Worm (Caenorhabditis elegans) whole organism, L2 larva: Measurements from ENCODE around the gene F22B7.9.

Experiments
- C34F6.9 ChIP-seq: fragments of 150-350 bp; optimal IDR thresholded peaks from 2 replicates; lab custom pipeline; 2014; ENCODE audit warnings: missing biosample characterization, missing genetic modification characterization
- F13H6.1 ChIP-seq: sonication (generic microtip); optimal IDR thresholded peaks from 2 replicates; lab custom pipeline; 2016; ENCODE audit warnings: missing genetic modification characterization, missing compliant biosample characterization
- R02D3.7 ChIP-seq: fragments of 150-350 bp; optimal IDR thresholded peaks from 2 replicates; lab custom pipeline; 2014; ENCODE audit warnings: missing biosample characterization, missing genetic modification characterization
- alr-1 ChIP-seq: fragments of 150-350 bp; optimal IDR thresholded peaks from 2 replicates; lab custom pipeline; 2014; ENCODE audit warnings: missing biosample characterization, missing genetic modification characterization
- ama-1 ChIP-seq: fragments of 150-350 bp; optimal IDR thresholded peaks from 2 replicates; lab custom pipeline; 2018; ENCODE audit warnings: inconsistent platforms
- blmp-1 ChIP-seq: sonication (generic microtip); optimal IDR thresholded peaks from 2 replicates; lab custom pipeline; 2017; ENCODE audit warnings: missing genetic modification characterization, mild to moderate bottlenecking, missing compliant biosample characterization, antibody characterized with exemption, moderate library complexity; ENCODE audit not compliant: insufficient read depth
- ceh-16 ChIP-seq: fragments of 150-350 bp; optimal IDR thresholded peaks from 2 replicates; lab custom pipeline; 2014; ENCODE audit warnings: missing biosample characterization, missing genetic modification characterization
- crh-2 ChIP-seq: sonication (generic microtip); optimal IDR thresholded peaks from 2 replicates; lab custom pipeline; 2017; ENCODE audit warnings: missing biosample characterization, missing genetic modification characterization
- elt-1 ChIP-seq: fragments of 150-350 bp; optimal IDR thresholded peaks from 2 replicates; lab custom pipeline; 2014; ENCODE audit warnings: missing biosample characterization, missing genetic modification characterization
- elt-3 ChIP-seq: sonication (generic microtip); optimal IDR thresholded peaks from 2 replicates; lab custom pipeline; 2017; ENCODE audit warnings: missing biosample characterization, missing genetic modification characterization
- fos-1 ChIP-seq: fragments of 150-350 bp; optimal IDR thresholded peaks from 2 replicates; lab custom pipeline; 2014; ENCODE audit warnings: missing biosample characterization, missing genetic modification characterization
- gmeb-1 ChIP-seq: fragments of 150-350 bp; optimal IDR thresholded peaks from 2 replicates; lab custom pipeline; 2014; ENCODE audit warnings: missing biosample characterization, missing genetic modification characterization
- lin-11 ChIP-seq: fragments of 150-350 bp; sonication (generic microtip); optimal IDR thresholded peaks from 2 replicates; lab custom pipeline; 2014; ENCODE audit warnings: missing biosample characterization, missing genetic modification characterization, inconsistent platforms, mixed read lengths
- lin-13 ChIP-seq: fragments of 150-350 bp; optimal IDR thresholded peaks from 2 replicates; lab custom pipeline; 2014; ENCODE audit warnings: missing biosample characterization, missing genetic modification reagents, missing genetic modification characterization
- lin-39 ChIP-seq: fragments of 150-350 bp; optimal IDR thresholded peaks from 2 replicates; lab custom pipeline; 2014; ENCODE audit warnings: missing biosample characterization, missing genetic modification reagents, missing genetic modification characterization
- lsy-2 ChIP-seq, 2 experiments: fragments of 150-350 bp in 1 of 2; sonication (generic microtip) in 1 of 2; optimal IDR thresholded peaks; 2 replicates each; lab custom pipeline; 2014 to 2017; ENCODE audit warnings: missing biosample characterization in 2 of 2, missing genetic modification characterization in 2 of 2
- mab-5 ChIP-seq: fragments of 150-350 bp; optimal IDR thresholded peaks from 2 replicates; lab custom pipeline; 2014; ENCODE audit warnings: missing biosample characterization, missing genetic modification characterization
- mdl-1 ChIP-seq, 2 experiments: fragments of 150-350 bp in 1 of 2; sonication (generic microtip) in 1 of 2; optimal IDR thresholded peaks; 2 replicates each; lab custom pipeline; 2017; ENCODE audit warnings: missing biosample characterization in 2 of 2, missing genetic modification characterization in 2 of 2
- nhr-10 ChIP-seq: sonication (generic microtip); optimal IDR thresholded peaks from 2 replicates; lab custom pipeline; 2017; ENCODE audit warnings: missing biosample characterization, missing genetic modification characterization
- nhr-12 ChIP-seq: fragments of 150-350 bp; optimal IDR thresholded peaks from 2 replicates; lab custom pipeline; 2014; ENCODE audit warnings: missing biosample characterization, missing genetic modification characterization
- nhr-129 ChIP-seq: fragments of 150-350 bp; optimal IDR thresholded peaks from 2 replicates; lab custom pipeline; 2014; ENCODE audit warnings: missing biosample characterization, missing genetic modification characterization
- nhr-21 ChIP-seq: fragments of 150-350 bp; optimal IDR thresholded peaks from 2 replicates; lab custom pipeline; 2014; ENCODE audit warnings: missing biosample characterization, missing genetic modification characterization
- nhr-23 ChIP-seq: fragments of 150-350 bp; optimal IDR thresholded peaks from 2 replicates; lab custom pipeline; 2014; ENCODE audit warnings: missing biosample characterization, missing genetic modification reagents, missing genetic modification characterization
- nhr-25 ChIP-seq: fragments of 150-350 bp; sonication (generic microtip); optimal IDR thresholded peaks from 3 replicates; lab custom pipeline; 2014; ENCODE audit warnings: missing biosample characterization, missing genetic modification characterization
- nhr-77 ChIP-seq: fragments of 150-350 bp; optimal IDR thresholded peaks from 2 replicates; lab custom pipeline; 2014; ENCODE audit warnings: missing biosample characterization, missing genetic modification characterization
- peb-1 ChIP-seq: fragments of 150-350 bp; optimal IDR thresholded peaks from 2 replicates; lab custom pipeline; 2014; ENCODE audit warnings: missing biosample characterization, missing genetic modification characterization
- sem-4 ChIP-seq: fragments of 150-350 bp; optimal IDR thresholded peaks from 2 replicates; lab custom pipeline; 2014; ENCODE audit warnings: missing biosample characterization, missing genetic modification reagents, missing genetic modification characterization
- sma-3 ChIP-seq: sonication (generic microtip); optimal IDR thresholded peaks from 2 replicates; lab custom pipeline; 2016; ENCODE audit warnings: missing genetic modification reagents, missing genetic modification characterization, missing compliant biosample characterization
- sma-9 ChIP-seq, 2 experiments: fragments of 150-350 bp in 1 of 2; sonication (generic microtip) in 1 of 2; optimal IDR thresholded peaks; 2 replicates each; lab custom pipeline; 2014 to 2016; ENCODE audit warnings: missing genetic modification characterization in 2 of 2, mild to moderate bottlenecking in 1 of 2, missing biosample characterization in 1 of 2, missing compliant biosample characterization in 1 of 2, missing genetic modification reagents in 1 of 2, moderate library complexity in 1 of 2
- snpc-4 ChIP-seq: fragments of 150-350 bp; optimal IDR thresholded peaks from 2 replicates; lab custom pipeline; 2014; ENCODE audit warnings: missing biosample characterization, missing genetic modification characterization
- unc-39 ChIP-seq: fragments of 150-350 bp; optimal IDR thresholded peaks from 2 replicates; lab custom pipeline; 2014; ENCODE audit warnings: missing biosample characterization, missing genetic modification characterization
- unc-55 ChIP-seq: fragments of 150-350 bp; sonication (generic microtip); optimal IDR thresholded peaks from 3 replicates; lab custom pipeline; 2014; ENCODE audit warnings: missing biosample characterization, missing genetic modification reagents, missing genetic modification characterization
- unc-62 ChIP-seq: fragments of 150-350 bp; optimal IDR thresholded peaks from 2 replicates; lab custom pipeline; 2014; ENCODE audit warnings: missing biosample characterization, missing genetic modification reagents, missing genetic modification characterization
- zag-1 ChIP-seq: fragments of 150-350 bp; optimal IDR thresholded peaks from 2 replicates; lab custom pipeline; 2014; ENCODE audit warnings: missing biosample characterization, missing genetic modification characterization
- ztf-11 ChIP-seq: sonication (generic microtip); optimal IDR thresholded peaks from 2 replicates; lab custom pipeline; 2017; ENCODE audit warnings: missing biosample characterization, missing genetic modification characterization
- ztf-4 ChIP-seq: fragments of 150-350 bp; optimal IDR thresholded peaks from 2 replicates; lab custom pipeline; 2014; ENCODE audit warnings: missing biosample characterization, missing genetic modification characterization

F22B7.9 gene

ce11 chrIII:8697268-8697907 is 43.7 kb upstream of the F22B7.9 start:
- TF ChIP-seq alr-1 (tag; lab: Kevin White, UChicago), result no peak
- no peak for TF ChIP-seq C34F6.9
- no peak for TF ChIP-seq crh-2 (tag; lab: Kevin White, UChicago)
- no peak for TF ChIP-seq ceh-16
- TF ChIP-seq sma-3 (GFP tag; lab: Kevin White, UChicago), result no peak
- no peak for TF ChIP-seq mdl-1 (tag; optimal IDR thresholded peaks at IDR 0.05; lab: Kevin White, UChicago)
- no peak for TF ChIP-seq blmp-1 (tag; lab: Kevin White, UChicago)
- TF ChIP-seq lsy-2 (tag; optimal IDR thresholded peaks at IDR 0.05; lab: Kevin White, UChicago), result no peak
- TF ChIP-seq zag-1 (tag; lab: Kevin White, UChicago), result no peak
- no peak for TF ChIP-seq sem-4 (tag; lab: Kevin White, UChicago)
- no peak for TF ChIP-seq F13H6.1 (tag; lab: Kevin White, UChicago)
- no peak for TF ChIP-seq mab-5 (tag; lab: Kevin White, UChicago)
- no peak for TF ChIP-seq R02D3.7 (tag; lab: Kevin White, UChicago)
- no peak for TF ChIP-seq nhr-10 (tag; lab: Kevin White, UChicago)
- TF ChIP-seq, all 48 proteins: peak for 0

- TF ChIP-seq nhr-129 (tag; lab: Kevin White, UChicago), result peak; percentile 16
- peak; percentile 79 for TF ChIP-seq unc-55 (GFP tag; lab: Kevin White, UChicago)
- TF ChIP-seq F13H6.1 (tag; lab: Kevin White, UChicago), result peak; percentile 14
- no peak for TF ChIP-seq nhr-21 (tag; lab: Kevin White, UChicago)
- peak; percentile 83 for TF ChIP-seq crh-2 (tag; lab: Kevin White, UChicago)
- TF ChIP-seq C34F6.9, result peak; percentile 77
- peak in 1 of 2 experiments; percentile 50 for TF ChIP-seq lsy-2 (tag; optimal IDR thresholded peaks at IDR 0.05; lab: Kevin White, UChicago)
- no peak for TF ChIP-seq sma-3 (GFP tag; lab: Kevin White, UChicago)
- no peak for TF ChIP-seq elt-3 (tag; lab: Kevin White, UChicago)
- TF ChIP-seq ztf-4 (tag; lab: Kevin White, UChicago), result no peak
- no peak for TF ChIP-seq elt-1 (tag; lab: Kevin White, UChicago)
- no peak for TF ChIP-seq unc-39 (tag; lab: Kevin White, UChicago)
- no peak for TF ChIP-seq nhr-10 (tag; lab: Kevin White, UChicago)
- TF ChIP-seq nhr-25 (tag; lab: Kevin White, UChicago), result no peak
- TF ChIP-seq peb-1 (tag; lab: Kevin White, UChicago), result no peak
- no peak for TF ChIP-seq lin-39 (tag; lab: Kevin White, UChicago)
- TF ChIP-seq fos-1 (tag; lab: Kevin White, UChicago), result peak; percentile 95
- no peak for TF ChIP-seq nhr-12 (tag; lab: Kevin White, UChicago)
- TF ChIP-seq unc-62, result no peak
- TF ChIP-seq nhr-23, result no peak
- peak; percentile 75 for TF ChIP-seq blmp-1 (tag; lab: Kevin White, UChicago)
- TF ChIP-seq ama-1 (lab: Kevin White, UChicago), result peak; percentile 31
Measured at ce11 chrIII:8696680-8697079, 43.0 kb upstream of the F22B7.9 start.

- TF ChIP-seq blmp-1 (tag; lab: Kevin White, UChicago), result no peak
- TF ChIP-seq C34F6.9, result no peak
- TF ChIP-seq, all 48 proteins: peak for 0
Measured at ce11 chrIII:8693322-8693721, 39.6 kb upstream of the F22B7.9 start, which contains the start of gene B0303.7. TSS of gene B0303.7 (plus strand) at chrIII:8693622.

DNA sequence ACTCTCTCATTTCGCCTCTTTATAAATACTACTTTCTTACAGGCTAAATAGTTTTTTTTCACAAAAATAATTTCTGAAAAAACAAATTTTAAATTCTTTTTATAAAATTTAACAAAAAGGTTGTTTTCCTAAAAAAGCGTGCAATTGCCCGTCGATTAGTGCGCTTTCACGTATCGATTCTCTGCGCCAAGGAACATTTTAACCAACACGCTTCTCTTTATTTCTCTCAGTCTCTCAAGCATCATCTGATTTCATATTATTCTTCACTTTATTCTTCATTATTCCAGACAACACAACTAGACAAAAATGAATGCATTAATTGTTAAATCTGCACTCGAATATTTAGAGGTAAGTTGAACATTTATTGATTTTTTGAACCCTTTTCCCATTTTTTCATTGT is 35.9 kb upstream of the F22B7.9 start, which contains the start of gene B0303.4:
Gene B0303.4, plus strand, starts transcription at position 196 of the 400 bp plus-strand sequence.
- TF ChIP-seq F13H6.1 (tag; lab: Kevin White, UChicago) (peak; percentile 30), unc-62 (no peak), ama-1 (lab: Kevin White, UChicago) (peak; percentile 7), crh-2 (tag; lab: Kevin White, UChicago) (peak; percentile 81), sma-3 (GFP tag; lab: Kevin White, UChicago) (peak; percentile 15), elt-3 (tag; lab: Kevin White, UChicago) (no peak), sma-9 (GFP tag; optimal IDR thresholded peaks at IDR 0.05; lab: Kevin White, UChicago) (peak; percentile 42), sma-9 (tag; optimal IDR thresholded peaks at IDR 0.05; lab: Kevin White, UChicago) (no peak), lin-11 (tag; lab: Kevin White, UChicago) (peak; percentile 26), ztf-11 (no peak), unc-55 (GFP tag; lab: Kevin White, UChicago) (peak; percentile 92), nhr-25 (tag; lab: Kevin White, UChicago) (peak; percentile 62), mdl-1 (tag; optimal IDR thresholded peaks at IDR 0.05; lab: Kevin White, UChicago) (peak in 1 of 2 experiments; percentile 8), lsy-2 (tag; optimal IDR thresholded peaks at IDR 0.05; lab: Kevin White, UChicago) (peak; percentile 3 to 79), unc-39 (tag; lab: Kevin White, UChicago) (no peak), nhr-77 (no peak), zag-1 (tag; lab: Kevin White, UChicago) (no peak), nhr-129 (tag; lab: Kevin White, UChicago) (peak; percentile 62), nhr-10 (tag; lab: Kevin White, UChicago) (peak; percentile 2), fos-1 (tag; lab: Kevin White, UChicago) (peak; percentile 61), ceh-16 (no peak), C34F6.9 (peak; percentile 94), lin-13 (GFP tag; lab: Kevin White, UChicago) (peak; percentile 54), gmeb-1 (peak; percentile 45), snpc-4 (tag; lab: Kevin White, UChicago) (peak; percentile 4), sem-4 (tag; lab: Kevin White, UChicago) (peak; percentile 94), nhr-21 (tag; lab: Kevin White, UChicago) (peak; percentile 2)
- TF ChIP-seq, all 48 proteins: peak for 19
